Worm (Caenorhabditis elegans) whole organism, L4 larva: ENCODE results near the gene C50D2.1.

Experiments used
- R02D3.7 ChIP-seq: fragments of 150-350 bp; sonication (generic microtip); optimal IDR thresholded peaks from 3 replicates; lab custom pipeline; 2014; ENCODE audit warnings: missing biosample characterization, missing genetic modification characterization
- T26A8.4 ChIP-seq: fragments of 200-800 bp; sonication (Bioruptor generic); IDR thresholded peaks from 2 replicates; pipeline ENCODE4 v1.3.6; 2022; ENCODE audit warnings: missing genetic modification characterization, missing compliant biosample characterization
- aha-1 ChIP-seq: fragments of 150-350 bp; peaks from one replicate; lab custom pipeline; 2014; ENCODE audit warnings: missing biosample characterization, missing genetic modification characterization
- ceh-62 ChIP-seq: sonication (generic microtip); optimal IDR thresholded peaks from 2 replicates; lab custom pipeline; 2017; ENCODE audit warnings: missing biosample characterization, missing genetic modification characterization
- fkh-10 ChIP-seq: fragments of 150-350 bp; optimal IDR thresholded peaks from 2 replicates; lab custom pipeline; 2014; ENCODE audit warnings: missing biosample characterization, missing genetic modification reagents, missing genetic modification characterization
- hlh-30 ChIP-seq: sonication (generic microtip); optimal IDR thresholded peaks from 2 replicates; lab custom pipeline; 2017; ENCODE audit warnings: antibody characterized with exemption, mild to moderate bottlenecking, missing genetic modification characterization, missing compliant biosample characterization; ENCODE audit not compliant: insufficient read depth
- lsy-2 ChIP-seq, 2 experiments: fragments of 150-350 bp in 1 of 2; sonication (generic microtip) in 1 of 2; optimal IDR thresholded peaks; 2 replicates each; lab custom pipeline; 2014 to 2017; ENCODE audit warnings: missing biosample characterization in 2 of 2, missing genetic modification characterization in 2 of 2
- mep-1 ChIP-seq: fragments of 150-350 bp; sonication (generic microtip); optimal IDR thresholded peaks from 3 replicates; lab custom pipeline; 2014; ENCODE audit warnings: missing biosample characterization, missing genetic modification characterization
- mxl-2 ChIP-seq: fragments of 200-800 bp; sonication (Bioruptor generic); conservative IDR thresholded peaks from 2 replicates; pipeline ENCODE4 v1.3.6; 2022; ENCODE audit warnings: missing genetic modification reagents, missing genetic modification characterization, missing compliant biosample characterization
- mxl-3 ChIP-seq: fragments of 200-800 bp; sonication (Bioruptor generic); optimal IDR thresholded peaks from 2 replicates; lab custom pipeline; 2018; ENCODE audit warnings: mild to moderate bottlenecking, missing genetic modification characterization, missing compliant biosample characterization
- nhr-25 ChIP-seq: sonication (generic microtip); optimal IDR thresholded peaks from 2 replicates; lab custom pipeline; 2017; ENCODE audit warnings: missing genetic modification characterization, mild to moderate bottlenecking, missing compliant biosample characterization, antibody characterized with exemption, moderate library complexity, borderline replicate concordance; ENCODE audit not compliant: insufficient read depth
- zag-1 ChIP-seq: fragments of 150-350 bp; optimal IDR thresholded peaks from 2 replicates; lab custom pipeline; 2014; ENCODE audit warnings: missing biosample characterization, missing genetic modification characterization
- ztf-11 ChIP-seq: fragments of 150-350 bp; optimal IDR thresholded peaks from 2 replicates; lab custom pipeline; 2014; ENCODE audit warnings: missing biosample characterization, missing genetic modification characterization

- TF ChIP-seq zag-1 (tag; lab: Kevin White, UChicago), result no peak
- no peak for TF ChIP-seq fkh-10 (GFP tag; lab: Kevin White, UChicago)
- no peak for TF ChIP-seq T26A8.4
- no peak for TF ChIP-seq mxl-3 (GFP tag; lab: Kevin White, UChicago)
- TF ChIP-seq R02D3.7 (tag; lab: Kevin White, UChicago), result no peak
- no peak for TF ChIP-seq mxl-2 (GFP tag; lab: Robert Waterston, UW)
- no peak for TF ChIP-seq lsy-2 (tag; optimal IDR thresholded peaks at IDR 0.05; lab: Kevin White, UChicago)
- TF ChIP-seq ztf-11 (tag; lab: Kevin White, UChicago), result no peak
- no peak for TF ChIP-seq mep-1 (tag; lab: Kevin White, UChicago)
- no peak for TF ChIP-seq nhr-25
- TF ChIP-seq hlh-30 (tag; lab: Kevin White, UChicago), result no peak
- no peak for TF ChIP-seq aha-1 (tag; lab: Kevin White, UChicago)
- TF ChIP-seq ceh-62 (tag; lab: Kevin White, UChicago), result no peak
Measured at ce11 chrII:129770-130169, 18.4 kb downstream of the C50D2.1 start.
